Fruit fly (Drosophila melanogaster): ENCODE results near the gene CG42570.

Gene CG42570

DNA sequence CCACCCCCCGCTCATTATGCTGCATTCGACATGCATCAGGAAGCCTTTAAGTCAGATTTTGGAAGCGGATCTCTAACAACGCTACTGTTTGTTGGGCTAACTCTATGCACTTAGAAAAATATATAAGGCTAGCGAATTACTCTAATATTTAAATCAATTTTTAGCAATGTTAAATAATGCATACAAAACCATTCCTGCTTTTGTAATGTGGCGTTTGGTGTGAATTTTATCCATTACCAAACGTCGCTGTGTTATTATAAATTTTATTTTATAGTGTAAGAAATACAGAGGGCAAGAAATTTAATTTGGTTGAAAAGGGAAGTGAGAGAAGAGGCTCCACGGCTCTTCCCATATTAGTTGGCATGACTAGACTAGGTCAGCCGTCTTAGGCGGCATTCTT lies 44.8 kb upstream of the CG42570 start (continued):
- TF ChIP-seq CG34422 (GFP tag; IDR thresholded peaks at IDR 0.05), result no peak
- no peak for TF ChIP-seq CrebB (tag; optimal IDR thresholded peaks at IDR 0.05)
- no peak for TF ChIP-seq z (GFP tag; IDR thresholded peaks at IDR 0.05)
- no peak for TF ChIP-seq peb (GFP tag; IDR thresholded peaks at IDR 0.05)
- no peak for TF ChIP-seq CG2129 (GFP tag; IDR thresholded peaks at IDR 0.05; ENCODE audit: partially characterized antibody)
- no peak for TF ChIP-seq Jarid2 (GFP tag; optimal IDR thresholded peaks at IDR 0.05)
- no peak for TF ChIP-seq CG6765 (GFP tag; optimal IDR thresholded peaks at IDR 0.05)
- TF ChIP-seq Adf1 (GFP tag; IDR thresholded peaks at IDR 0.05), result no peak
- no peak for TF ChIP-seq CG14014 (GFP tag; IDR thresholded peaks at IDR 0.05)
- no peak for TF ChIP-seq CG17186 (GFP tag; optimal IDR thresholded peaks at IDR 0.05)
- no peak for TF ChIP-seq CG1647 (GFP tag; optimal IDR thresholded peaks at IDR 0.05)
- 0 out of 3 replicates have a peak, but pooled peaks have one; percentile 15 for TF ChIP-seq otp (GFP tag; IDR thresholded peaks at IDR 0.05)
- TF ChIP-seq Six4 (GFP tag; optimal IDR thresholded peaks at IDR 0.05), result no peak
- peak; percentile 39 for TF ChIP-seq fd96Cb (tag; optimal IDR thresholded peaks at IDR 0.05)
- no peak for TF ChIP-seq CG15514 (GFP tag; optimal IDR thresholded peaks at IDR 0.05)
- no peak for TF ChIP-seq CG13123 (GFP tag; optimal IDR thresholded peaks at IDR 0.05)
- no peak for TF ChIP-seq mam (GFP tag; optimal IDR thresholded peaks at IDR 0.05)
- no peak for TF ChIP-seq ash1 (GFP tag; optimal IDR thresholded peaks at IDR 0.05)
- no peak for TF ChIP-seq hth (optimal IDR thresholded peaks at IDR 0.05)
- peak; percentile 48 for TF ChIP-seq Ssrp (tag; optimal IDR thresholded peaks at IDR 0.05)
- no peak for TF ChIP-seq CG43689 (GFP tag; IDR thresholded peaks at IDR 0.05)
- TF ChIP-seq hbn (GFP tag; IDR thresholded peaks at IDR 0.05; ENCODE audit: partially characterized antibody), result no peak
- no peak for TF ChIP-seq CG8359 (GFP tag; optimal IDR thresholded peaks at IDR 0.05; ENCODE audit: borderline replicate concordance)
- no peak for TF ChIP-seq gcm2 (GFP tag; optimal IDR thresholded peaks at IDR 0.05)
- TF ChIP-seq CG18764 (GFP tag; optimal IDR thresholded peaks at IDR 0.05), result no peak
- TF ChIP-seq CG12071 (GFP tag; optimal IDR thresholded peaks at IDR 0.05), result no peak
- TF ChIP-seq CG17328 (GFP tag; IDR thresholded peaks at IDR 0.05), result peak; percentile 40; the same call in 1 of the 2 replicates
- no peak for TF ChIP-seq CG30020 (tag; optimal IDR thresholded peaks at IDR 0.05)
- no peak for TF ChIP-seq Fer1 (GFP tag; optimal IDR thresholded peaks at IDR 0.05)
- no peak for TF ChIP-seq CG7963 (GFP tag; IDR thresholded peaks at IDR 0.05; ENCODE audit: partially characterized antibody)
- TF ChIP-seq sqz (GFP tag; optimal IDR thresholded peaks at IDR 0.05), result no peak
- TF ChIP-seq Mes4 (GFP tag; optimal IDR thresholded peaks at IDR 0.05), result no peak
- TF ChIP-seq Bgb (GFP tag; IDR thresholded peaks at IDR 0.05; ENCODE audit: partially characterized antibody), result no peak
- TF ChIP-seq CG9932 (GFP tag; IDR thresholded peaks at IDR 0.05), result no peak
- no peak for TF ChIP-seq CG16779 (GFP tag; IDR thresholded peaks at IDR 0.05)
- no peak for TF ChIP-seq inv (GFP tag; IDR thresholded peaks at IDR 0.05; ENCODE audit: partially characterized antibody)
- TF ChIP-seq ara (GFP tag; IDR thresholded peaks at IDR 0.05), result peak; percentile 50; the same call in 1 of the 2 replicates
- no peak for TF ChIP-seq Stat92E (GFP tag; optimal IDR thresholded peaks at IDR 0.05)
- no peak for TF ChIP-seq CG14965 (GFP tag; optimal IDR thresholded peaks at IDR 0.05; ENCODE audit: borderline replicate concordance)
- no peak for TF ChIP-seq sisA (GFP tag; IDR thresholded peaks at IDR 0.05)
- TF ChIP-seq CG2120 (GFP tag; optimal IDR thresholded peaks at IDR 0.05), result no peak
- no peak for TF ChIP-seq trh (GFP tag; optimal IDR thresholded peaks at IDR 0.05)
- TF ChIP-seq Xbp1 (GFP tag; optimal IDR thresholded peaks at IDR 0.05), result peak; percentile 21
- no peak for TF ChIP-seq B-H1 (GFP tag; IDR thresholded peaks at IDR 0.05)
- peak in 1 of 2 experiments; percentile 75 for TF ChIP-seq bsh (GFP tag; optimal IDR thresholded peaks at IDR 0.05)
- TF ChIP-seq toy (GFP tag; IDR thresholded peaks at IDR 0.05), result no peak
- TF ChIP-seq CG4424 (GFP tag; optimal IDR thresholded peaks at IDR 0.05), result peak; percentile 43
- TF ChIP-seq CG15011 (GFP tag; optimal IDR thresholded peaks at IDR 0.05), result no peak
- TF ChIP-seq nom (GFP tag; optimal IDR thresholded peaks at IDR 0.05), result no peak
- no peak for TF ChIP-seq CG11560 (tag; IDR thresholded peaks at IDR 0.05)
- TF ChIP-seq Hsf (GFP tag; optimal IDR thresholded peaks at IDR 0.05), result peak; percentile 34
